Worm (Caenorhabditis elegans) whole organism, L4 larva: ENCODE data around the gene coq-5.

Experiments
- D1046.2 ChIP-seq: fragments of 200-800 bp; sonication (Bioruptor generic); IDR thresholded peaks from 2 replicates; pipeline ENCODE4 v1.3.6; 2022; ENCODE audit warnings: missing genetic modification characterization, missing compliant biosample characterization
- F37D6.2 ChIP-seq: sonication (generic microtip); optimal IDR thresholded peaks from 2 replicates; lab custom pipeline; 2016; ENCODE audit warnings: mild to moderate bottlenecking, missing genetic modification characterization, missing compliant biosample characterization
- F44E2.7 ChIP-seq: fragments of 200-800 bp; sonication (Bioruptor generic); IDR thresholded peaks from 2 replicates; pipeline ENCODE4 v2.1.2; 2022; ENCODE audit warnings: missing genetic modification characterization, missing compliant biosample characterization
- F49E8.2 ChIP-seq: sonication (generic microtip); optimal IDR thresholded peaks from 2 replicates; lab custom pipeline; 2016; ENCODE audit warnings: missing compliant biosample characterization, mild to moderate bottlenecking, missing genetic modification characterization, borderline replicate concordance
- T20F7.1 ChIP-seq: fragments of 200-800 bp; sonication (Bioruptor generic); optimal IDR thresholded peaks from 2 replicates; lab custom pipeline; 2018; ENCODE audit warnings: mild to moderate bottlenecking, missing genetic modification characterization, missing compliant biosample characterization
- T26A8.4 ChIP-seq: fragments of 200-800 bp; sonication (Bioruptor generic); IDR thresholded peaks from 2 replicates; pipeline ENCODE4 v1.3.6; 2022; ENCODE audit warnings: missing genetic modification characterization, missing compliant biosample characterization
- Y105C5A.15 ChIP-seq: fragments of 200-800 bp; sonication (Bioruptor generic); IDR thresholded peaks from 2 replicates; pipeline ENCODE4 v1.3.6; 2022; ENCODE audit warnings: missing genetic modification characterization, missing compliant biosample characterization
- Y48G9A.11 ChIP-seq: fragments of 200-800 bp; sonication (Bioruptor generic); IDR thresholded peaks from 2 replicates; pipeline ENCODE4 v1.3.6; 2022; ENCODE audit warnings: missing genetic modification reagents, missing genetic modification characterization, missing compliant biosample characterization
- ZK337.2 ChIP-seq: fragments of 200-800 bp; sonication (Bioruptor generic); IDR thresholded peaks from 2 replicates; pipeline ENCODE4 v1.3.6; 2022; ENCODE audit warnings: missing genetic modification reagents, missing genetic modification characterization, missing compliant biosample characterization
- ZK546.5 ChIP-seq, 2 experiments: sonication (generic microtip); optimal IDR thresholded peaks; 2 replicates each; lab custom pipeline; 2017; ENCODE audit warnings: missing biosample characterization in 2 of 2, missing genetic modification characterization in 2 of 2
- aha-1 ChIP-seq: fragments of 150-350 bp; peaks from one replicate; lab custom pipeline; 2014; ENCODE audit warnings: missing biosample characterization, missing genetic modification characterization
- ama-1 ChIP-seq: fragments of 150-350 bp; optimal IDR thresholded peaks from 2 replicates; lab custom pipeline; 2014; ENCODE audit warnings: inconsistent platforms, mixed read lengths
- attf-4 ChIP-seq: sonication (generic microtip); optimal IDR thresholded peaks from 3 replicates; lab custom pipeline; 2017; ENCODE audit warnings: missing biosample characterization, missing genetic modification characterization
- ceh-20 ChIP-seq: fragments of 200-800 bp; sonication (Bioruptor generic); IDR thresholded peaks from 2 replicates; pipeline ENCODE4 v1.3.6; 2022; ENCODE audit warnings: missing genetic modification reagents, missing genetic modification characterization, missing compliant biosample characterization
- ceh-82 ChIP-seq: sonication (generic microtip); optimal IDR thresholded peaks from 2 replicates; lab custom pipeline; 2017; ENCODE audit warnings: missing biosample characterization, missing genetic modification characterization
- daf-12 ChIP-seq: fragments of 150-350 bp; optimal IDR thresholded peaks from 2 replicates; lab custom pipeline; 2014; ENCODE audit warnings: missing biosample characterization, missing genetic modification reagents, missing genetic modification characterization
- daf-19 ChIP-seq: fragments of 200-800 bp; sonication (Bioruptor generic); conservative IDR thresholded peaks from 2 replicates; pipeline ENCODE4 v1.3.6; 2022; ENCODE audit warnings: missing genetic modification characterization, missing compliant biosample characterization
- dmd-9 ChIP-seq: fragments of 200-800 bp; sonication (Bioruptor generic); IDR thresholded peaks from 2 replicates; pipeline ENCODE4 v1.3.6; 2022; ENCODE audit warnings: missing genetic modification reagents, missing genetic modification characterization, missing compliant biosample characterization
- dve-1 ChIP-seq: sonication (generic microtip); optimal IDR thresholded peaks from 2 replicates; lab custom pipeline; 2017; ENCODE audit warnings: antibody characterized with exemption, mild to moderate bottlenecking, missing genetic modification characterization, missing compliant biosample characterization; ENCODE audit not compliant: insufficient read depth
- egl-43 ChIP-seq: fragments of 200-800 bp; sonication (Bioruptor generic); IDR thresholded peaks from 2 replicates; pipeline ENCODE4 v1.3.6; 2022; ENCODE audit warnings: missing genetic modification reagents, missing genetic modification characterization, missing compliant biosample characterization
- hlh-30 ChIP-seq: sonication (generic microtip); optimal IDR thresholded peaks from 2 replicates; lab custom pipeline; 2017; ENCODE audit warnings: antibody characterized with exemption, mild to moderate bottlenecking, missing genetic modification characterization, missing compliant biosample characterization; ENCODE audit not compliant: insufficient read depth
- hmg-1.1 ChIP-seq: fragments of 200-800 bp; sonication (Bioruptor generic); IDR thresholded peaks from 2 replicates; pipeline ENCODE4 v1.3.6; 2022; ENCODE audit warnings: missing genetic modification reagents, missing genetic modification characterization, missing compliant biosample characterization
- jun-1 ChIP-seq: fragments of 150-350 bp; optimal IDR thresholded peaks from 2 replicates; lab custom pipeline; 2014; ENCODE audit warnings: missing biosample characterization, missing genetic modification reagents, missing genetic modification characterization
- lin-13 ChIP-seq: fragments of 150-350 bp; optimal IDR thresholded peaks from 2 replicates; lab custom pipeline; 2014; ENCODE audit warnings: missing biosample characterization, missing genetic modification reagents, missing genetic modification characterization
- lin-15B ChIP-seq: fragments of 150-350 bp; sonication (generic microtip); optimal IDR thresholded peaks from 3 replicates; lab custom pipeline; 2014; ENCODE audit warnings: missing biosample characterization, missing genetic modification characterization
- lin-29 ChIP-seq: fragments of 200-800 bp; sonication (Bioruptor generic); IDR thresholded peaks from 2 replicates; pipeline ENCODE4 v1.3.6; 2022; ENCODE audit warnings: missing genetic modification reagents, missing genetic modification characterization, missing compliant biosample characterization
- lin-39 ChIP-seq: fragments of 150-350 bp; optimal IDR thresholded peaks from 2 replicates; lab custom pipeline; 2014; ENCODE audit warnings: missing biosample characterization, missing genetic modification reagents, missing genetic modification characterization
- lir-3 ChIP-seq: sonication (generic microtip); optimal IDR thresholded peaks from 2 replicates; lab custom pipeline; 2016; ENCODE audit warnings: mild to moderate bottlenecking, missing genetic modification characterization, missing compliant biosample characterization
- madf-9 ChIP-seq: fragments of 200-800 bp; sonication (Bioruptor generic); conservative IDR thresholded peaks from 2 replicates; pipeline ENCODE4 v1.3.6; 2022; ENCODE audit warnings: missing genetic modification reagents, missing genetic modification characterization, missing compliant biosample characterization
- mdl-1 ChIP-seq, 2 experiments: fragments of 150-350 bp in 1 of 2; sonication (generic microtip) in 1 of 2; optimal IDR thresholded peaks; 2 replicates each; lab custom pipeline; 2014 to 2017; ENCODE audit warnings: missing biosample characterization in 2 of 2, missing genetic modification characterization in 2 of 2
- mdt-29 ChIP-seq: fragments of 200-800 bp; sonication (Bioruptor generic); IDR thresholded peaks from 2 replicates; pipeline ENCODE4 v1.3.6; 2022; ENCODE audit warnings: missing genetic modification reagents, missing genetic modification characterization, missing compliant biosample characterization
- mep-1 ChIP-seq: fragments of 150-350 bp; sonication (generic microtip); optimal IDR thresholded peaks from 3 replicates; lab custom pipeline; 2014; ENCODE audit warnings: missing biosample characterization, missing genetic modification characterization
- mes-2 ChIP-seq: sonication (generic microtip); optimal IDR thresholded peaks from 2 replicates; lab custom pipeline; 2016; ENCODE audit warnings: missing genotype, mild to moderate bottlenecking, missing genetic modification characterization, missing compliant biosample characterization; ENCODE audit not compliant: poor library complexity, severe bottlenecking
- mxl-3 ChIP-seq: fragments of 200-800 bp; sonication (Bioruptor generic); optimal IDR thresholded peaks from 2 replicates; lab custom pipeline; 2018; ENCODE audit warnings: mild to moderate bottlenecking, missing genetic modification characterization, missing compliant biosample characterization
- nhr-11 ChIP-seq: fragments of 150-350 bp; optimal IDR thresholded peaks from 2 replicates; lab custom pipeline; 2014; ENCODE audit warnings: missing biosample characterization, missing genetic modification characterization
- nhr-237 ChIP-seq: sonication (generic microtip); optimal IDR thresholded peaks from 2 replicates; lab custom pipeline; 2017; ENCODE audit warnings: missing biosample characterization, missing genetic modification characterization
- nhr-42 ChIP-seq: fragments of 200-800 bp; sonication (Bioruptor generic); IDR thresholded peaks from 2 replicates; pipeline ENCODE4 v1.3.6; 2022; ENCODE audit warnings: missing genetic modification characterization, missing compliant biosample characterization
- nhr-48 ChIP-seq: sonication (generic microtip); optimal IDR thresholded peaks from 2 replicates; lab custom pipeline; 2016; ENCODE audit warnings: mild to moderate bottlenecking, missing genetic modification characterization, missing compliant biosample characterization
- nhr-76 ChIP-seq: fragments of 150-350 bp; optimal IDR thresholded peaks from 2 replicates; lab custom pipeline; 2014; ENCODE audit warnings: missing biosample characterization, missing genetic modification characterization
- pha-4 ChIP-seq, 2 experiments: fragments of 150-350 bp in 1 of 2; fragments of 200-800 bp in 1 of 2; sonication (Bioruptor generic) in 1 of 2; IDR thresholded peaks in 1 of 2; optimal IDR thresholded peaks in 1 of 2; 2 replicates each; pipeline versions ENCODE4 v1.3.6 to Lab custom; 2014 to 2022; ENCODE audit warnings: missing genetic modification characterization in 2 of 2, missing genetic modification reagents in 2 of 2, missing biosample characterization in 1 of 2, missing compliant biosample characterization in 1 of 2
- rbr-2 ChIP-seq: sonication (generic microtip); optimal IDR thresholded peaks from 2 replicates; lab custom pipeline; 2016; ENCODE audit warnings: missing genotype, missing genetic modification characterization, missing compliant biosample characterization
- sdz-12 ChIP-seq: fragments of 200-800 bp; sonication (Bioruptor generic); optimal IDR thresholded peaks from 2 replicates; lab custom pipeline; 2018; ENCODE audit warnings: mild to moderate bottlenecking, missing genetic modification characterization, missing compliant biosample characterization
- set-16 ChIP-seq: fragments of 200-800 bp; sonication (Bioruptor generic); IDR thresholded peaks from 2 replicates; pipeline ENCODE4 v1.3.6; 2022; ENCODE audit warnings: missing genetic modification reagents, missing genetic modification characterization, missing compliant biosample characterization
- spr-1 ChIP-seq: sonication (generic microtip); optimal IDR thresholded peaks from 2 replicates; lab custom pipeline; 2016; ENCODE audit warnings: mild to moderate bottlenecking, missing genetic modification characterization, missing compliant biosample characterization
- spr-3 ChIP-seq: fragments of 200-800 bp; sonication (Bioruptor generic); optimal IDR thresholded peaks from 2 replicates; lab custom pipeline; 2018; ENCODE audit warnings: mild to moderate bottlenecking, missing genetic modification characterization, missing compliant biosample characterization
- tra-1 ChIP-seq: fragments of 200-800 bp; sonication (Bioruptor generic); IDR thresholded peaks from 2 replicates; pipeline ENCODE4 v1.3.6; 2022; ENCODE audit warnings: missing genetic modification reagents, missing genetic modification characterization, missing compliant biosample characterization
- unc-130 ChIP-seq: sonication (generic microtip); optimal IDR thresholded peaks from 2 replicates; lab custom pipeline; 2016; ENCODE audit warnings: missing genetic modification reagents, missing genetic modification characterization, missing compliant biosample characterization
- unc-39 ChIP-seq: sonication (generic microtip); optimal IDR thresholded peaks from 2 replicates; lab custom pipeline; 2017; ENCODE audit warnings: missing biosample characterization, missing genetic modification characterization
- zag-1 ChIP-seq: fragments of 150-350 bp; optimal IDR thresholded peaks from 2 replicates; lab custom pipeline; 2014; ENCODE audit warnings: missing biosample characterization, missing genetic modification characterization
- zfp-3 ChIP-seq: fragments of 200-800 bp; sonication (Bioruptor generic); conservative IDR thresholded peaks from 2 replicates; pipeline ENCODE4 v1.3.6; 2022; ENCODE audit warnings: missing genetic modification reagents, missing genetic modification characterization, missing compliant biosample characterization
- ztf-7 ChIP-seq: fragments of 150-350 bp; optimal IDR thresholded peaks from 2 replicates; lab custom pipeline; 2014; ENCODE audit warnings: missing biosample characterization, missing genetic modification characterization

Gene coq-5

DNA sequence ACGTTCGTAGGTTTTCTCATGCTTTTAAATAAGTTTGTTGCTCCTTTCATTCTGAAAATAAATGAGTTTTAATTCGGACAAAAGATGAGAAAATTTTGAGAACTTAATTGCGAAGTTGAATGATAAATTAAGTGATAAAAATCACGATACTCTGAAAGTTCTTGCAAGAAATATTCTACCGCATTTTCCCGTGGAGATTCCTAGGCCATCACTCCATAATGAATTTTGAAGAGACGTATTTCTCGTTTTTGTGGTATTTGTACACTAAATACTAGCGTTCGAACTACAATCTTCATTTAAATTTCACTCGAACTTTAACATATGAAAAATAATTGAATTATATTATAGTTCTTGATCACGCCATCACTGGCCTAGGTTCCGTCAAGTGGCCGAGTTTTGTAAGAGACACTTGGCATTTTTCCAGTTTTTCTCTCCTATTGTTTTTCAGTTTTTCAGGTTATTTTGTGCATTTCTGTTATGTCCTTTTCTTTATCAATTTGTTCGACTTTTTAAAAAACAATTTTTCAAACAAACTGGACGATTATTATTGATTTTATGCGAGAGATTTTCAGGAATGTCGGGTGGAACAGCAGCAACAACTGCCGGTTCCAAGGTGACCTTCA, at the start of gene coq-5, which contains the start of gene ufm-1:
Gene coq-5, minus strand, starts transcription at position 51 of the 623 bp plus-strand sequence.
Gene ufm-1, plus strand, starts transcription at position 573 of the 623 bp plus-strand sequence.
- TF ChIP-seq nhr-76 (tag; lab: Kevin White, UChicago) (no peak), ZK546.5 (tag; optimal IDR thresholded peaks at IDR 0.05; lab: Kevin White, UChicago) (no peak), dve-1 (tag; lab: Kevin White, UChicago) (no peak), lin-15B (tag; lab: Kevin White, UChicago) (no peak), daf-12 (no peak), F44E2.7 (GFP tag; lab: Robert Waterston, UW) (no peak), tra-1 (no peak), mdl-1 (tag; optimal IDR thresholded peaks at IDR 0.05; lab: Kevin White, UChicago) (no peak), lin-13 (no peak), mes-2 (peak; percentile 35), attf-4 (tag; lab: Kevin White, UChicago) (no peak), rbr-2 (tag; lab: Kevin White, UChicago) (no peak), T26A8.4 (no peak), lin-39 (no peak), F49E8.2 (tag; lab: Kevin White, UChicago) (no peak), nhr-42 (GFP tag; lab: Robert Waterston, UW) (no peak), zag-1 (tag; lab: Kevin White, UChicago) (no peak), mdt-29 (GFP tag; lab: Robert Waterston, UW) (no peak), nhr-48 (tag; lab: Kevin White, UChicago) (no peak), jun-1 (tag; lab: Kevin White, UChicago) (no peak), ztf-7 (no peak), D1046.2 (GFP tag; lab: Robert Waterston, UW) (no peak), mep-1 (tag; lab: Kevin White, UChicago) (peak; percentile 1), Y105C5A.15 (GFP tag; lab: Robert Waterston, UW) (no peak), unc-130 (peak; percentile 78), lir-3 (tag; lab: Kevin White, UChicago) (no peak), hlh-30 (tag; lab: Kevin White, UChicago) (no peak), egl-43 (GFP tag; lab: Robert Waterston, UW) (no peak), ama-1 (lab: Kevin White, UChicago) (no peak), aha-1 (tag; lab: Kevin White, UChicago) (no peak), hmg-1.1 (GFP tag; lab: Robert Waterston, UW) (no peak), unc-39 (tag; lab: Kevin White, UChicago) (no peak), lin-29 (GFP tag; lab: Robert Waterston, UW) (no peak), sdz-12 (no peak), set-16 (GFP tag; lab: Robert Waterston, UW) (no peak), madf-9 (GFP tag; lab: Robert Waterston, UW) (no peak), mxl-3 (GFP tag; lab: Kevin White, UChicago) (no peak), spr-1 (tag; lab: Kevin White, UChicago) (no peak), Y48G9A.11 (no peak), nhr-237 (no peak), spr-3 (no peak), pha-4 (GFP tag; IDR thresholded peaks at IDR 0.05; lab: Robert Waterston, UW) (no peak), pha-4 (tag; optimal IDR thresholded peaks at IDR 0.05; lab: Kevin White, UChicago) (no peak), ceh-82 (tag; lab: Kevin White, UChicago) (no peak), ZK337.2 (no peak), T20F7.1 (GFP tag; lab: Kevin White, UChicago) (peak; percentile 58), ceh-20 (no peak), dmd-9 (GFP tag; lab: Robert Waterston, UW) (no peak), nhr-11 (tag; lab: Kevin White, UChicago) (no peak), zfp-3 (GFP tag; lab: Robert Waterston, UW) (no peak), F37D6.2 (no peak), daf-19 (no peak)
